Worm (Caenorhabditis elegans) whole organism, L3 larva: ENCODE results near the gene gcy-1.

Experiments used
- R02D3.7 ChIP-seq: fragments of 150-350 bp; optimal IDR thresholded peaks from 2 replicates; lab custom pipeline; 2014; ENCODE audit warnings: missing biosample characterization, missing genetic modification characterization
- ZK546.5 ChIP-seq: sonication (generic microtip); optimal IDR thresholded peaks from 2 replicates; lab custom pipeline; 2017; ENCODE audit warnings: missing biosample characterization, missing genetic modification characterization
- aly-2 ChIP-seq: fragments of 150-350 bp; optimal IDR thresholded peaks from 2 replicates; lab custom pipeline; 2014; ENCODE audit warnings: missing biosample characterization, missing genetic modification characterization
- ama-1 ChIP-seq: fragments of 150-350 bp; optimal IDR thresholded peaks from 2 replicates; lab custom pipeline; 2018
- ceh-16 ChIP-seq: sonication (generic microtip); optimal IDR thresholded peaks from 2 replicates; lab custom pipeline; 2017; ENCODE audit warnings: missing biosample characterization, missing genetic modification characterization
- ceh-28 ChIP-seq: fragments of 150-350 bp; optimal IDR thresholded peaks from 2 replicates; lab custom pipeline; 2014; ENCODE audit warnings: missing biosample characterization, missing genetic modification reagents, missing genetic modification characterization
- ceh-82 ChIP-seq: fragments of 150-350 bp; optimal IDR thresholded peaks from 2 replicates; lab custom pipeline; 2014; ENCODE audit warnings: missing biosample characterization, missing genetic modification characterization
- ceh-9 ChIP-seq: sonication (generic microtip); optimal IDR thresholded peaks from 2 replicates; lab custom pipeline; 2018; ENCODE audit warnings: missing biosample characterization, missing genetic modification characterization
- daf-12 ChIP-seq: fragments of 150-350 bp; optimal IDR thresholded peaks from 2 replicates; lab custom pipeline; 2014; ENCODE audit warnings: missing biosample characterization, missing genetic modification reagents, missing genetic modification characterization
- egl-27 ChIP-seq: sonication (generic microtip); optimal IDR thresholded peaks from 4 replicates; lab custom pipeline; 2017; ENCODE audit warnings: missing biosample characterization, missing genetic modification reagents, missing genetic modification characterization
- egl-5 ChIP-seq: fragments of 150-350 bp; optimal IDR thresholded peaks from 2 replicates; lab custom pipeline; 2017; ENCODE audit warnings: missing biosample characterization, missing genetic modification reagents, missing genetic modification characterization, inconsistent platforms
- elt-1 ChIP-seq: fragments of 150-350 bp; optimal IDR thresholded peaks from 2 replicates; lab custom pipeline; 2014; ENCODE audit warnings: missing biosample characterization, missing genetic modification characterization
- elt-2 ChIP-seq: sonication (generic microtip); optimal IDR thresholded peaks from 2 replicates; lab custom pipeline; 2016; ENCODE audit warnings: missing genetic modification reagents, mild to moderate bottlenecking, missing genetic modification characterization, missing compliant biosample characterization
- elt-3 ChIP-seq, 3 experiments: fragments of 150-350 bp in 1 of 3; sonication (generic microtip) in 2 of 3; optimal IDR thresholded peaks; 2 replicates in 2 of 3; 4 replicates in 1 of 3; lab custom pipeline; 2014 to 2017; ENCODE audit warnings: missing biosample characterization in 3 of 3, missing genetic modification characterization in 3 of 3
- eor-1 ChIP-seq, 2 experiments: fragments of 150-350 bp; optimal IDR thresholded peaks; 2 replicates each; lab custom pipeline; 2014 to 2018; ENCODE audit warnings: missing biosample characterization in 2 of 2, missing genetic modification characterization in 2 of 2
- fkh-10 ChIP-seq: sonication (generic microtip); optimal IDR thresholded peaks from 2 replicates; lab custom pipeline; 2017; ENCODE audit warnings: missing biosample characterization, missing genetic modification reagents, missing genetic modification characterization
- fkh-2 ChIP-seq: fragments of 150-350 bp; optimal IDR thresholded peaks from 2 replicates; lab custom pipeline; 2014; ENCODE audit warnings: missing biosample characterization, missing genetic modification reagents, missing genetic modification characterization
- fos-1 ChIP-seq: fragments of 150-350 bp; optimal IDR thresholded peaks from 2 replicates; lab custom pipeline; 2014; ENCODE audit warnings: missing biosample characterization, missing genetic modification characterization
- hmg-11 ChIP-seq: sonication (generic microtip); optimal IDR thresholded peaks from 2 replicates; lab custom pipeline; 2016; ENCODE audit warnings: missing genetic modification characterization, missing compliant biosample characterization
- jun-1 ChIP-seq: fragments of 150-350 bp; optimal IDR thresholded peaks from 2 replicates; lab custom pipeline; 2014; ENCODE audit warnings: missing biosample characterization, missing genetic modification reagents, missing genetic modification characterization
- lin-15B ChIP-seq: fragments of 150-350 bp; optimal IDR thresholded peaks from 2 replicates; lab custom pipeline; 2014; ENCODE audit warnings: missing biosample characterization, missing genetic modification characterization
- lin-39 ChIP-seq: fragments of 150-350 bp; optimal IDR thresholded peaks from 2 replicates; lab custom pipeline; 2018; ENCODE audit warnings: missing biosample characterization, missing genetic modification reagents, missing genetic modification characterization
- lsy-12 ChIP-seq: sonication (generic microtip); optimal IDR thresholded peaks from 2 replicates; lab custom pipeline; 2016; ENCODE audit warnings: mild to moderate bottlenecking, missing genetic modification characterization, missing compliant biosample characterization
- mdl-1 ChIP-seq: fragments of 150-350 bp; optimal IDR thresholded peaks from 2 replicates; lab custom pipeline; 2014; ENCODE audit warnings: missing biosample characterization, missing genetic modification characterization
- mml-1 ChIP-seq: fragments of 150-350 bp; sonication (generic microtip); optimal IDR thresholded peaks from 3 replicates; lab custom pipeline; 2014; ENCODE audit warnings: missing biosample characterization, missing genetic modification characterization
- nfya-1 ChIP-seq: sonication (generic microtip); optimal IDR thresholded peaks from 2 replicates; lab custom pipeline; 2017; ENCODE audit warnings: missing genetic modification characterization, mild to moderate bottlenecking, missing compliant biosample characterization, antibody characterized with exemption, moderate library complexity; ENCODE audit not compliant: insufficient read depth
- nhr-11 ChIP-seq: fragments of 150-350 bp; optimal IDR thresholded peaks from 2 replicates; lab custom pipeline; 2014; ENCODE audit warnings: missing biosample characterization, missing genetic modification characterization
- nhr-12 ChIP-seq: fragments of 150-350 bp; optimal IDR thresholded peaks from 2 replicates; lab custom pipeline; 2014; ENCODE audit warnings: missing biosample characterization, missing genetic modification characterization
- nhr-23 ChIP-seq: fragments of 150-350 bp; optimal IDR thresholded peaks from 2 replicates; lab custom pipeline; 2014; ENCODE audit warnings: missing biosample characterization, missing genetic modification reagents, missing genetic modification characterization
- nhr-237 ChIP-seq: fragments of 150-350 bp; optimal IDR thresholded peaks from 2 replicates; lab custom pipeline; 2014; ENCODE audit warnings: missing biosample characterization, missing genetic modification characterization
- nhr-25 ChIP-seq: sonication (generic microtip); optimal IDR thresholded peaks from 2 replicates; lab custom pipeline; 2017; ENCODE audit warnings: missing biosample characterization, missing genetic modification characterization
- nhr-28 ChIP-seq: fragments of 150-350 bp; optimal IDR thresholded peaks from 2 replicates; lab custom pipeline; 2014; ENCODE audit warnings: missing biosample characterization, missing genetic modification characterization
- nhr-43 ChIP-seq: sonication (generic microtip); optimal IDR thresholded peaks from 2 replicates; lab custom pipeline; 2016; ENCODE audit warnings: mild to moderate bottlenecking, missing genetic modification characterization, missing compliant biosample characterization; ENCODE audit not compliant: poor library complexity, severe bottlenecking
- nhr-67 ChIP-seq: fragments of 150-350 bp; optimal IDR thresholded peaks from 2 replicates; lab custom pipeline; 2014; ENCODE audit warnings: missing biosample characterization, missing genetic modification characterization
- nhr-76 ChIP-seq: fragments of 150-350 bp; sonication (generic microtip); optimal IDR thresholded peaks from 5 replicates; lab custom pipeline; 2014; ENCODE audit warnings: missing biosample characterization, missing genetic modification characterization
- nhr-77 ChIP-seq: fragments of 150-350 bp; optimal IDR thresholded peaks from 2 replicates; lab custom pipeline; 2014; ENCODE audit warnings: missing biosample characterization, missing genetic modification characterization
- pha-4 ChIP-seq: fragments of 150-350 bp; optimal IDR thresholded peaks from 2 replicates; lab custom pipeline; 2014; ENCODE audit warnings: missing biosample characterization, missing genetic modification reagents, missing genetic modification characterization
- pqm-1 ChIP-seq: fragments of 150-350 bp; optimal IDR thresholded peaks from 2 replicates; lab custom pipeline; 2017; ENCODE audit warnings: missing biosample characterization, missing genetic modification characterization, inconsistent platforms
- sea-2 ChIP-seq: fragments of 150-350 bp; sonication (generic microtip); optimal IDR thresholded peaks from 4 replicates; lab custom pipeline; 2014; ENCODE audit warnings: missing biosample characterization, missing genetic modification reagents, missing genetic modification characterization
- skn-1 ChIP-seq: fragments of 150-350 bp; optimal IDR thresholded peaks from 2 replicates; lab custom pipeline; 2014; ENCODE audit warnings: missing biosample characterization, missing genetic modification characterization
- snpc-4 ChIP-seq: fragments of 150-350 bp; optimal IDR thresholded peaks from 2 replicates; lab custom pipeline; 2014; ENCODE audit warnings: missing biosample characterization, missing genetic modification characterization
- tbx-2 ChIP-seq: sonication (generic microtip); optimal IDR thresholded peaks from 2 replicates; lab custom pipeline; 2016; ENCODE audit warnings: mild to moderate bottlenecking, missing genetic modification characterization, missing compliant biosample characterization
- unc-39 ChIP-seq: sonication (generic microtip); optimal IDR thresholded peaks from 4 replicates; lab custom pipeline; 2017; ENCODE audit warnings: missing biosample characterization, missing genetic modification characterization
- unc-62 ChIP-seq: fragments of 150-350 bp; sonication (generic microtip); optimal IDR thresholded peaks from 4 replicates; lab custom pipeline; 2014; ENCODE audit warnings: missing biosample characterization, missing genetic modification reagents, missing genetic modification characterization
- zag-1 ChIP-seq: fragments of 150-350 bp; optimal IDR thresholded peaks from 2 replicates; lab custom pipeline; 2014; ENCODE audit warnings: missing biosample characterization, missing genetic modification characterization
- ztf-11 ChIP-seq: fragments of 150-350 bp; optimal IDR thresholded peaks from 2 replicates; lab custom pipeline; 2014; ENCODE audit warnings: missing biosample characterization, missing genetic modification characterization
- ztf-4 ChIP-seq: fragments of 150-350 bp; optimal IDR thresholded peaks from 2 replicates; lab custom pipeline; 2014; ENCODE audit warnings: missing biosample characterization, missing genetic modification characterization

The gcy-1 gene

DNA sequence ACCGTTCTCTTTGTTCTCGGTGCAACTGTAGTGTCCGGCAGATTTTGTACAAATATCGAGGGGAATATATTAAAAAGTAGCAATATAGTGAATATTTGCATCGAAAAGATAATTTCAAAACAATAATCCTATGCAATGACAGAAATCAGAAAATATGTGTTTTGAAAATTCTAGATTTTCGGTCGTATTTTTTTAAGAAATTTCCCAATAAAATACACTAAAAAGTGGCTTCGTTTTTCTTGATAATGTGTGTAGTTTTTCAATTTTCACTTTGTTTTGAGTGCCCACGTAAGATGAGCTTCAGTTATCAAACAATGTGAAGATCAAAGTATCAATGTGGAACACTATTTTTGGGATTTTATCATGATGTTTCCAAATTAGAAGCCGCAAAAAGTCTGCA is at the start of gene gcy-1:
gcy-1 (minus strand) TSS at position 101 of the 400 bp plus-strand sequence.
- no peak for TF ChIP-seq nfya-1
- no peak for TF ChIP-seq elt-2
- TF ChIP-seq nhr-11 (tag; lab: Kevin White, UChicago): no peak
- TF ChIP-seq egl-5 (tag; lab: Kevin White, UChicago): no peak
- no peak for TF ChIP-seq lsy-12
- TF ChIP-seq mml-1: no peak
- TF ChIP-seq skn-1: no peak
- TF ChIP-seq zag-1 (tag; lab: Kevin White, UChicago): no peak
- no peak for TF ChIP-seq nhr-23
- no peak for TF ChIP-seq elt-1
- no peak for TF ChIP-seq ZK546.5 (tag; lab: Kevin White, UChicago)
- no peak for TF ChIP-seq tbx-2 (tag; lab: Kevin White, UChicago)
- TF ChIP-seq nhr-77 (tag; lab: Kevin White, UChicago): no peak
- TF ChIP-seq snpc-4 (tag; lab: Kevin White, UChicago): no peak
- TF ChIP-seq pqm-1 (tag; lab: Kevin White, UChicago): no peak
- TF ChIP-seq pha-4: no peak
- no peak for TF ChIP-seq elt-3 (tag; optimal IDR thresholded peaks at IDR 0.05; lab: Kevin White, UChicago)
- no peak for TF ChIP-seq eor-1 (tag; optimal IDR thresholded peaks at IDR 0.05; lab: Kevin White, UChicago)
- no peak for TF ChIP-seq ceh-16 (tag; lab: Kevin White, UChicago)
- no peak for TF ChIP-seq nhr-25 (tag; lab: Kevin White, UChicago)
- TF ChIP-seq, all 47 proteins: peak for 0

DNA sequence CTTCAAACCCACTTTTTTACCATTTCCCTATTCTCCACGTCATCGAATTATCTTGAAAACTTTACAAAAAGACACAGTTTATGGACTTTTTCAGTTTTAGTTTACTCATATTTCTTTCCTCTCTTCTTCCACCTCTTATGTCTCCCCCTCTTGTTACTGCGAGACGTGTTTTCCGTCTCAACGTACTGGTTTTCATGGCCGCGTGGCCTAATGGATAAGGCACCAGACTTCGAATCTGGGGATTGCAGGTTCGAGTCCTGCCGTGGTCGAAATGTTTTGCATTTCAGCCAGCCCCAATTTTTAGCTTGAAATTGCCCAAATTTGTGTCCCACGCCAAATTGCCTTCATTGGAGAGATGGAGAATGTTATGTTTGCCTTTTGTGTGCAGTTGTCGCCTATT is 49.3 kb upstream of the gcy-1 start:
- peak; percentile 1 for TF ChIP-seq pha-4
- no peak for TF ChIP-seq egl-27 (tag; lab: Kevin White, UChicago)
- peak; percentile 37 for TF ChIP-seq elt-2
- no peak for TF ChIP-seq mdl-1
- TF ChIP-seq unc-39 (tag; lab: Kevin White, UChicago): peak; percentile 23
- no peak for TF ChIP-seq lin-15B (tag; lab: Kevin White, UChicago)
- TF ChIP-seq snpc-4 (tag; lab: Kevin White, UChicago): no peak
- peak; percentile 70 for TF ChIP-seq lsy-12
- no peak for TF ChIP-seq aly-2 (tag; lab: Kevin White, UChicago)
- peak; percentile 53 for TF ChIP-seq nhr-23
- TF ChIP-seq sea-2: no peak
- no peak for TF ChIP-seq R02D3.7 (tag; lab: Kevin White, UChicago)
- peak; percentile 24 for TF ChIP-seq nfya-1
- no peak for TF ChIP-seq ztf-11 (tag; lab: Kevin White, UChicago)
- TF ChIP-seq eor-1 (tag; optimal IDR thresholded peaks at IDR 0.05; lab: Kevin White, UChicago): no peak
- TF ChIP-seq daf-12: no peak
- no peak for TF ChIP-seq ceh-16 (tag; lab: Kevin White, UChicago)
- TF ChIP-seq pqm-1 (tag; lab: Kevin White, UChicago): no peak
- TF ChIP-seq nhr-76 (tag; lab: Kevin White, UChicago): no peak
- no peak for TF ChIP-seq fos-1 (tag; lab: Kevin White, UChicago)
- no peak for TF ChIP-seq nhr-28 (tag; lab: Kevin White, UChicago)
- peak; percentile 72 for TF ChIP-seq nhr-77 (tag; lab: Kevin White, UChicago)
- TF ChIP-seq lin-39 (tag; lab: Kevin White, UChicago): no peak
- no peak for TF ChIP-seq skn-1
- no peak for TF ChIP-seq nhr-237
- no peak for TF ChIP-seq nhr-12 (tag; lab: Kevin White, UChicago)
- TF ChIP-seq nhr-43 (tag; lab: Kevin White, UChicago): peak; percentile 33
- no peak for TF ChIP-seq elt-1
- no peak for TF ChIP-seq mml-1
- TF ChIP-seq egl-5 (tag; lab: Kevin White, UChicago): no peak
- TF ChIP-seq ceh-9 (tag; lab: Kevin White, UChicago): no peak
- TF ChIP-seq zag-1 (tag; lab: Kevin White, UChicago): no peak
- TF ChIP-seq fkh-10 (GFP tag; lab: Kevin White, UChicago): no peak
- no peak for TF ChIP-seq nhr-67 (tag; lab: Kevin White, UChicago)
- TF ChIP-seq ztf-4 (tag; lab: Kevin White, UChicago): no peak
- TF ChIP-seq ceh-82: no peak
- TF ChIP-seq tbx-2 (tag; lab: Kevin White, UChicago): no peak
- TF ChIP-seq nhr-25 (tag; lab: Kevin White, UChicago): peak; percentile 42
- TF ChIP-seq ZK546.5 (tag; lab: Kevin White, UChicago): no peak
- TF ChIP-seq ama-1 (lab: Kevin White, UChicago): no peak
- no peak for TF ChIP-seq jun-1 (tag; lab: Kevin White, UChicago)
- TF ChIP-seq fkh-2 (tag; lab: Kevin White, UChicago): no peak
- TF ChIP-seq hmg-11: peak; percentile 63
- no peak for TF ChIP-seq nhr-11 (tag; lab: Kevin White, UChicago)
- TF ChIP-seq unc-62: no peak
- no peak for TF ChIP-seq elt-3 (tag; optimal IDR thresholded peaks at IDR 0.05; lab: Kevin White, UChicago)
- TF ChIP-seq ceh-28 (tag; lab: Kevin White, UChicago): no peak
